Worm (Caenorhabditis elegans) whole organism, early embryonic: ENCODE data around the gene col-157.

Experiments
- B0310.2 ChIP-seq: sonication (generic microtip); optimal IDR thresholded peaks from 2 replicates; lab custom pipeline; 2016; ENCODE audit warnings: mild to moderate bottlenecking, missing genetic modification characterization, missing compliant biosample characterization
- F13C5.2 ChIP-seq: sonication (generic microtip); optimal IDR thresholded peaks from 2 replicates; lab custom pipeline; 2017; ENCODE audit warnings: mild to moderate bottlenecking, missing genetic modification characterization, inconsistent platforms, missing compliant biosample characterization
- aly-1 ChIP-seq: sonication (generic microtip); optimal IDR thresholded peaks from 2 replicates; lab custom pipeline; 2016; ENCODE audit warnings: missing genetic modification characterization, missing compliant biosample characterization
- ama-1 ChIP-seq: fragments of 150-350 bp; optimal IDR thresholded peaks from 2 replicates; lab custom pipeline; 2014
- ceh-36 ChIP-seq: sonication (generic microtip); optimal IDR thresholded peaks from 2 replicates; lab custom pipeline; 2016; ENCODE audit warnings: missing genetic modification characterization, inconsistent platforms, missing compliant biosample characterization
- ets-7 ChIP-seq: sonication (generic microtip); optimal IDR thresholded peaks from 2 replicates; lab custom pipeline; 2016; ENCODE audit warnings: missing genotype, missing genetic modification characterization, missing compliant biosample characterization
- flt-1 ChIP-seq: fragments of 200-800 bp; sonication (Bioruptor generic); IDR thresholded peaks from 2 replicates; pipeline ENCODE4 v1.3.6; 2022; ENCODE audit warnings: missing genetic modification characterization, missing compliant biosample characterization
- hmbx-1 ChIP-seq: sonication (generic microtip); optimal IDR thresholded peaks from 2 replicates; lab custom pipeline; 2016; ENCODE audit warnings: mild to moderate bottlenecking, missing genetic modification characterization, missing compliant biosample characterization
- scrt-1 ChIP-seq: fragments of 200-800 bp; sonication (Bioruptor generic); IDR thresholded peaks from 2 replicates; pipeline ENCODE4 v1.3.6; 2022; ENCODE audit warnings: missing genetic modification characterization, missing compliant biosample characterization
- tbx-11 ChIP-seq: fragments of 200-800 bp; sonication (Bioruptor generic); IDR thresholded peaks from 2 replicates; pipeline ENCODE4 v1.3.6; 2022; ENCODE audit warnings: missing genetic modification characterization, missing compliant biosample characterization
- tra-4 ChIP-seq: sonication (generic microtip); optimal IDR thresholded peaks from 2 replicates; lab custom pipeline; 2017; ENCODE audit warnings: missing genetic modification characterization, missing compliant biosample characterization

- TF ChIP-seq ceh-36 (no peak), flt-1 (GFP tag; lab: Robert Waterston, UW) (no peak), ama-1 (lab: Kevin White, UChicago) (no peak), F13C5.2 (no peak), ets-7 (tag; lab: Kevin White, UChicago) (no peak), aly-1 (tag; lab: Kevin White, UChicago) (no peak), scrt-1 (GFP tag; lab: Robert Waterston, UW) (no peak), B0310.2 (tag; lab: Kevin White, UChicago) (no peak), tra-4 (no peak), hmbx-1 (tag; lab: Kevin White, UChicago) (no peak), tbx-11 (GFP tag; lab: Robert Waterston, UW) (no peak)
These were observed 47.3 kb downstream of the col-157 start for ce11 chrV:11531100-11531499.
